Worm (Caenorhabditis elegans) whole organism, L3 larva: Measurements from ENCODE around the gene pbs-6.

ENCODE experiments used
- aly-2 ChIP-seq: fragments of 150-350 bp; optimal IDR thresholded peaks from 2 replicates; lab custom pipeline; 2014; ENCODE audit warnings: missing biosample characterization, missing genetic modification characterization
- ama-1 ChIP-seq: fragments of 150-350 bp; optimal IDR thresholded peaks from 2 replicates; lab custom pipeline; 2018
- ceh-82 ChIP-seq: fragments of 150-350 bp; optimal IDR thresholded peaks from 2 replicates; lab custom pipeline; 2014; ENCODE audit warnings: missing biosample characterization, missing genetic modification characterization
- ceh-9 ChIP-seq: sonication (generic microtip); optimal IDR thresholded peaks from 2 replicates; lab custom pipeline; 2018; ENCODE audit warnings: missing biosample characterization, missing genetic modification characterization
- fos-1 ChIP-seq: fragments of 150-350 bp; optimal IDR thresholded peaks from 2 replicates; lab custom pipeline; 2014; ENCODE audit warnings: missing biosample characterization, missing genetic modification characterization
- jun-1 ChIP-seq: fragments of 150-350 bp; optimal IDR thresholded peaks from 2 replicates; lab custom pipeline; 2014; ENCODE audit warnings: missing biosample characterization, missing genetic modification reagents, missing genetic modification characterization
- nhr-28 ChIP-seq: fragments of 150-350 bp; optimal IDR thresholded peaks from 2 replicates; lab custom pipeline; 2014; ENCODE audit warnings: missing biosample characterization, missing genetic modification characterization
- nhr-77 ChIP-seq: fragments of 150-350 bp; optimal IDR thresholded peaks from 2 replicates; lab custom pipeline; 2014; ENCODE audit warnings: missing biosample characterization, missing genetic modification characterization
- pha-4 ChIP-seq: fragments of 150-350 bp; optimal IDR thresholded peaks from 2 replicates; lab custom pipeline; 2014; ENCODE audit warnings: missing biosample characterization, missing genetic modification reagents, missing genetic modification characterization
- pqm-1 ChIP-seq: fragments of 150-350 bp; optimal IDR thresholded peaks from 2 replicates; lab custom pipeline; 2017; ENCODE audit warnings: missing biosample characterization, missing genetic modification characterization, inconsistent platforms
- sea-2 ChIP-seq: fragments of 150-350 bp; sonication (generic microtip); optimal IDR thresholded peaks from 4 replicates; lab custom pipeline; 2014; ENCODE audit warnings: missing biosample characterization, missing genetic modification reagents, missing genetic modification characterization
- snpc-4 ChIP-seq: fragments of 150-350 bp; optimal IDR thresholded peaks from 2 replicates; lab custom pipeline; 2014; ENCODE audit warnings: missing biosample characterization, missing genetic modification characterization
- tbx-2 ChIP-seq: sonication (generic microtip); optimal IDR thresholded peaks from 2 replicates; lab custom pipeline; 2016; ENCODE audit warnings: mild to moderate bottlenecking, missing genetic modification characterization, missing compliant biosample characterization
- zag-1 ChIP-seq: fragments of 150-350 bp; optimal IDR thresholded peaks from 2 replicates; lab custom pipeline; 2014; ENCODE audit warnings: missing biosample characterization, missing genetic modification characterization

DNA sequence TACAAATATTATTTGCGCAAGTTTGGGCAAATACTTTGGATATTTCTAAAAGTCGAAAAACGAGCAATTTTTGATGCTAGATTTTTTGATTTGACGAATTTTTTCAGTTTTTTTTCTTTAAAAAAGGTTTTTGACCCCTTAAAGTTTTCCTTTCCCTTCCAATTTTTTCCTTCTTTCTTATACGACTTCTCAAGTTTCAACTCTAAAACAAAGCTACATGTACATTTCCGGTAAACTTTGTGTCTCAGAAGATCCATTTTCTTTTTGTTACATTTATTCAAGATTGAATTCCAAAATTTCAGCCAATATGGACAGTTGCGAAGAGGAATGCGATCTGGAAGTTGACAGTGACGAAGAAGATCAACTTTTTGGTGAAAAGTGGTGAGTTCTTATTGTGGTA is 34.9 kb upstream of the pbs-6 start, which contains the start of gene mig-10:
- no peak for TF ChIP-seq nhr-28 (tag; lab: Kevin White, UChicago)
- TF ChIP-seq ama-1 (lab: Kevin White, UChicago), result no peak
- no peak for TF ChIP-seq pqm-1 (tag; lab: Kevin White, UChicago)
- TF ChIP-seq tbx-2 (tag; lab: Kevin White, UChicago), result no peak
- TF ChIP-seq nhr-77, result no peak
- no peak for TF ChIP-seq pha-4 (tag; lab: Kevin White, UChicago)
- TF ChIP-seq ceh-82 (tag; lab: Kevin White, UChicago), result no peak
- TF ChIP-seq jun-1 (tag; lab: Kevin White, UChicago), result no peak
- TF ChIP-seq sea-2 (GFP tag; lab: Kevin White, UChicago), result no peak
- no peak for TF ChIP-seq ceh-9 (tag; lab: Kevin White, UChicago)
- TF ChIP-seq zag-1 (tag; lab: Kevin White, UChicago), result no peak
- TF ChIP-seq fos-1 (tag; lab: Kevin White, UChicago), result no peak
- TF ChIP-seq snpc-4 (tag; lab: Kevin White, UChicago), result no peak
- no peak for TF ChIP-seq aly-2
